Fruit fly (Drosophila melanogaster) whole organism, embryonic: Measurements from ENCODE around the gene Pvf3.
A peak's percentile ranks its signal among the peaks of the same experiment; 100 is the strongest.

Source experiments
- Antp ChIP-seq: fragments of 200-800 bp; sonication (Bioruptor generic); optimal IDR thresholded peaks from 3 replicates; lab custom pipeline; 2016; ENCODE audit warnings: missing biosample characterization, missing genetic modification characterization
- Bdp1 ChIP-seq: fragments of 200-800 bp; sonication (Bioruptor generic); optimal IDR thresholded peaks from 3 replicates; lab custom pipeline; 2016; ENCODE audit warnings: missing biosample characterization, missing genetic modification characterization
- CG10366 ChIP-seq: fragments of 200-800 bp; sonication (Bioruptor generic); IDR thresholded peaks from 2 replicates; pipeline ENCODE4 v1.3.6; 2022; ENCODE audit warnings: missing biosample characterization, missing genetic modification characterization
- CG10979 ChIP-seq: fragments of 200-800 bp; sonication (Bioruptor generic); optimal IDR thresholded peaks from 2 replicates; lab custom pipeline; 2018; ENCODE audit warnings: missing biosample characterization, mild to moderate bottlenecking, missing genetic modification characterization, moderate library complexity
- CG11085 ChIP-seq: fragments of 200-800 bp; sonication (Bioruptor generic); IDR thresholded peaks from 2 replicates; pipeline ENCODE4 v1.3.6; 2022; ENCODE audit warnings: missing biosample characterization, missing genetic modification characterization
- CG11456 ChIP-seq: fragments of 200-800 bp; sonication (Bioruptor generic); IDR thresholded peaks from 3 replicates; pipeline ENCODE4 v1.3.6; 2022; ENCODE audit warnings: missing biosample characterization, missing genetic modification characterization
- CG11723 ChIP-seq: fragments of 200-800 bp; sonication (Bioruptor generic); optimal IDR thresholded peaks from 2 replicates; lab custom pipeline; 2017; ENCODE audit warnings: missing biosample characterization, mild to moderate bottlenecking, missing genetic modification characterization
- CG13287 ChIP-seq: fragments of 200-800 bp; sonication (Bioruptor generic); IDR thresholded peaks from 2 replicates; pipeline ENCODE4 v1.3.6; 2022; ENCODE audit warnings: missing biosample characterization, missing genetic modification characterization; ENCODE audit not compliant: partially characterized antibody
- CG13296 ChIP-seq: fragments of 200-800 bp; sonication (Bioruptor generic); optimal IDR thresholded peaks from 3 replicates; lab custom pipeline; 2018; ENCODE audit warnings: missing biosample characterization, mild to moderate bottlenecking, missing genetic modification characterization
- CG15269 ChIP-seq: fragments of 200-800 bp; sonication (Bioruptor generic); optimal IDR thresholded peaks from 2 replicates; lab custom pipeline; 2018; ENCODE audit warnings: missing biosample characterization, mild to moderate bottlenecking, missing genetic modification characterization, moderate library complexity
- CG15479 ChIP-seq: fragments of 200-800 bp; sonication (Bioruptor generic); optimal IDR thresholded peaks from 3 replicates; lab custom pipeline; 2019; ENCODE audit warnings: missing biosample characterization, mild to moderate bottlenecking, missing genetic modification characterization, moderate library complexity
- CG16813 ChIP-seq: fragments of 200-800 bp; sonication (Bioruptor generic); IDR thresholded peaks from 3 replicates; pipeline ENCODE4 v1.3.6; 2022; ENCODE audit warnings: missing biosample characterization, missing genetic modification characterization; ENCODE audit not compliant: partially characterized antibody
- CG17568 ChIP-seq: fragments of 200-800 bp; sonication (Bioruptor generic); optimal IDR thresholded peaks from 2 replicates; lab custom pipeline; 2018; ENCODE audit warnings: missing biosample characterization, mild to moderate bottlenecking, missing genetic modification characterization, moderate library complexity
- CG17612 ChIP-seq: fragments of 200-800 bp; sonication (Bioruptor generic); IDR thresholded peaks from 2 replicates; pipeline ENCODE4 v1.3.6; 2022; ENCODE audit warnings: missing biosample characterization, missing genetic modification characterization
- CG17912 ChIP-seq: fragments of 200-800 bp; sonication (Bioruptor generic); optimal IDR thresholded peaks from 2 replicates; lab custom pipeline; 2018; ENCODE audit warnings: missing biosample characterization, mild to moderate bottlenecking, missing genetic modification characterization
- CG2116 ChIP-seq: fragments of 200-800 bp; sonication (Bioruptor generic); optimal IDR thresholded peaks from 3 replicates; lab custom pipeline; 2018; ENCODE audit warnings: missing biosample characterization, mild to moderate bottlenecking, missing genetic modification characterization
- CG2199 ChIP-seq: fragments of 200-800 bp; sonication (Bioruptor generic); IDR thresholded peaks from 3 replicates; pipeline ENCODE4 v1.3.6; 2022; ENCODE audit warnings: missing biosample characterization, missing genetic modification characterization
- CG2712 ChIP-seq: fragments of 200-800 bp; optimal IDR thresholded peaks from 3 replicates; lab custom pipeline; 2019; ENCODE audit warnings: missing biosample characterization, mild to moderate bottlenecking, missing genetic modification characterization, moderate library complexity
- CG2889 ChIP-seq: fragments of 200-800 bp; sonication (Bioruptor generic); IDR thresholded peaks from 3 replicates; pipeline ENCODE4 v1.3.6; 2022; ENCODE audit warnings: missing biosample characterization, missing genetic modification characterization
- CG5180 ChIP-seq: fragments of 200-800 bp; sonication (Bioruptor generic); optimal IDR thresholded peaks from 3 replicates; lab custom pipeline; 2017; ENCODE audit warnings: missing biosample characterization, missing genetic modification characterization, mild to moderate bottlenecking, moderate library complexity, missing genetic modification reagents
- CG6254 ChIP-seq: fragments of 200-800 bp; sonication (Bioruptor generic); optimal IDR thresholded peaks from 3 replicates; lab custom pipeline; 2017; ENCODE audit warnings: mild to moderate bottlenecking, missing biosample characterization, missing genetic modification reagents, missing genetic modification characterization
- CG8765 ChIP-seq: fragments of 200-800 bp; sonication (Bioruptor generic); IDR thresholded peaks from 2 replicates; pipeline ENCODE4 v1.3.6; 2022; ENCODE audit warnings: missing biosample characterization, missing genetic modification characterization
- CG9817 ChIP-seq: fragments of 200-800 bp; sonication (Bioruptor generic); optimal IDR thresholded peaks from 2 replicates; lab custom pipeline; 2018; ENCODE audit warnings: missing biosample characterization, mild to moderate bottlenecking, missing genetic modification characterization, moderate library complexity
- Dref ChIP-seq: fragments of 200-800 bp; sonication (Bioruptor generic); IDR thresholded peaks from 2 replicates; pipeline ENCODE4 v1.3.6; 2022; ENCODE audit warnings: missing biosample characterization, missing genetic modification characterization
- Ets65A ChIP-seq: fragments of 200-800 bp; sonication (Bioruptor generic); peaks from one replicate; lab custom pipeline; 2016; ENCODE audit warnings: missing biosample characterization, missing genetic modification characterization
- HLH54F ChIP-seq: fragments of 200-800 bp; sonication (Bioruptor generic); optimal IDR thresholded peaks from 3 replicates; lab custom pipeline; 2016; ENCODE audit warnings: missing biosample characterization, missing genetic modification characterization
- Hey ChIP-seq: fragments of 200-800 bp; sonication (Bioruptor generic); optimal IDR thresholded peaks from 3 replicates; lab custom pipeline; 2018; ENCODE audit warnings: missing biosample characterization, mild to moderate bottlenecking, missing genetic modification characterization
- Mrtf ChIP-seq: fragments of 200-800 bp; sonication (Bioruptor generic); IDR thresholded peaks from 3 replicates; pipeline ENCODE4 v1.3.6; 2022; ENCODE audit warnings: missing biosample characterization, missing genetic modification characterization
- NK7.1 ChIP-seq: fragments of 200-800 bp; sonication (Bioruptor generic); optimal IDR thresholded peaks from 3 replicates; lab custom pipeline; 2016; ENCODE audit warnings: missing biosample characterization, missing genetic modification characterization
- Poxn ChIP-seq: fragments of 200-800 bp; sonication (Bioruptor generic); IDR thresholded peaks from 2 replicates; pipeline ENCODE4 v1.3.6; 2022; ENCODE audit warnings: missing biosample characterization, missing genetic modification characterization
- Spps ChIP-seq: fragments of 200-800 bp; sonication (Bioruptor generic); optimal IDR thresholded peaks from 2 replicates; lab custom pipeline; 2018; ENCODE audit warnings: missing biosample characterization, mild to moderate bottlenecking, missing genetic modification characterization
- Tbp ChIP-seq: fragments of >200 bp; optimal IDR thresholded peaks from 2 replicates; lab custom pipeline; 2018; ENCODE audit warnings: missing biosample characterization, missing genetic modification characterization
- br ChIP-seq: fragments of >200 bp; optimal IDR thresholded peaks from 2 replicates; lab custom pipeline; 2017
- cas ChIP-seq: fragments of 200-800 bp; sonication (Bioruptor generic); IDR thresholded peaks from 2 replicates; pipeline ENCODE4 v1.3.6; 2022; ENCODE audit warnings: missing biosample characterization, missing genetic modification characterization
- chm ChIP-seq: fragments of 200-800 bp; sonication (Bioruptor generic); IDR thresholded peaks from 2 replicates; pipeline ENCODE4 v1.3.6; 2022; ENCODE audit warnings: missing biosample characterization, missing genetic modification characterization
- ci ChIP-seq: fragments of 200-800 bp; sonication (Bioruptor generic); IDR thresholded peaks from 3 replicates; pipeline ENCODE4 v1.3.6; 2022; ENCODE audit warnings: missing biosample characterization, missing genetic modification characterization
- disco-r ChIP-seq: fragments of 200-800 bp; sonication (Bioruptor generic); optimal IDR thresholded peaks from 2 replicates; lab custom pipeline; 2016; ENCODE audit warnings: missing biosample characterization, missing genetic modification characterization
- dpn ChIP-seq, 2 experiments: fragments of 200-800 bp; sonication (Bioruptor generic); optimal IDR thresholded peaks; 3 replicates each; lab custom pipeline; 2016; ENCODE audit warnings: missing biosample characterization in 2 of 2, missing genetic modification characterization in 2 of 2
- exex ChIP-seq: fragments of 200-800 bp; sonication (Bioruptor generic); optimal IDR thresholded peaks from 4 replicates; lab custom pipeline; 2018; ENCODE audit warnings: missing biosample characterization, mild to moderate bottlenecking, missing genetic modification characterization, moderate library complexity
- gt ChIP-seq: fragments of 200-800 bp; sonication (Bioruptor generic); IDR thresholded peaks from 2 replicates; pipeline ENCODE4 v1.3.6; 2022; ENCODE audit warnings: missing biosample characterization, missing genetic modification characterization
- ind ChIP-seq: fragments of 200-800 bp; sonication (Bioruptor generic); optimal IDR thresholded peaks from 3 replicates; lab custom pipeline; 2016; ENCODE audit warnings: missing biosample characterization, missing genetic modification characterization
- nerfin-2 ChIP-seq: fragments of 200-800 bp; sonication (Bioruptor generic); IDR thresholded peaks from 2 replicates; pipeline ENCODE4 v1.3.6; 2022; ENCODE audit warnings: missing biosample characterization, missing genetic modification characterization; ENCODE audit not compliant: partially characterized antibody
- nom ChIP-seq: fragments of 200-800 bp; sonication (Bioruptor generic); optimal IDR thresholded peaks from 2 replicates; lab custom pipeline; 2017; ENCODE audit warnings: missing biosample characterization, missing genetic modification characterization, mild to moderate bottlenecking, moderate library complexity, missing genetic modification reagents
- pb ChIP-seq: fragments of 200-800 bp; sonication (Bioruptor generic); optimal IDR thresholded peaks from 3 replicates; lab custom pipeline; 2016; ENCODE audit warnings: missing biosample characterization, missing genetic modification characterization
- peb ChIP-seq: fragments of 200-800 bp; sonication (Bioruptor generic); IDR thresholded peaks from 2 replicates; pipeline ENCODE4 v1.3.6; 2022; ENCODE audit warnings: missing biosample characterization, missing genetic modification characterization
- repo ChIP-seq: fragments of 200-800 bp; sonication (Bioruptor generic); optimal IDR thresholded peaks from 2 replicates; lab custom pipeline; 2016; ENCODE audit warnings: missing biosample characterization, missing genetic modification characterization
- seq ChIP-seq: fragments of 200-800 bp; sonication (Bioruptor generic); IDR thresholded peaks from 2 replicates; pipeline ENCODE4 v1.3.6; 2022; ENCODE audit warnings: missing biosample characterization, missing genetic modification characterization
- ssp ChIP-seq: fragments of 200-800 bp; sonication (Bioruptor generic); IDR thresholded peaks from 2 replicates; pipeline ENCODE4 v1.3.6; 2022; ENCODE audit warnings: missing biosample characterization, missing genetic modification characterization
- tup ChIP-seq: fragments of 200-800 bp; sonication (Bioruptor generic); optimal IDR thresholded peaks from 2 replicates; lab custom pipeline; 2016; ENCODE audit warnings: missing biosample characterization, mild to moderate bottlenecking, missing genetic modification characterization, moderate library complexity
- usp ChIP-seq: fragments of >200 bp; optimal IDR thresholded peaks from 2 replicates; lab custom pipeline; 2017; ENCODE audit warnings: missing biosample characterization, missing genetic modification characterization
- zen ChIP-seq: fragments of 200-800 bp; sonication (Bioruptor generic); optimal IDR thresholded peaks from 3 replicates; lab custom pipeline; 2018; ENCODE audit warnings: missing biosample characterization, mild to moderate bottlenecking, missing genetic modification characterization, moderate library complexity
- zfh1 ChIP-seq: fragments of 200-800 bp; sonication (Bioruptor generic); IDR thresholded peaks from 3 replicates; pipeline ENCODE4 v1.3.6; 2022; ENCODE audit warnings: missing biosample characterization, missing genetic modification characterization

The Pvf3 gene

DNA sequence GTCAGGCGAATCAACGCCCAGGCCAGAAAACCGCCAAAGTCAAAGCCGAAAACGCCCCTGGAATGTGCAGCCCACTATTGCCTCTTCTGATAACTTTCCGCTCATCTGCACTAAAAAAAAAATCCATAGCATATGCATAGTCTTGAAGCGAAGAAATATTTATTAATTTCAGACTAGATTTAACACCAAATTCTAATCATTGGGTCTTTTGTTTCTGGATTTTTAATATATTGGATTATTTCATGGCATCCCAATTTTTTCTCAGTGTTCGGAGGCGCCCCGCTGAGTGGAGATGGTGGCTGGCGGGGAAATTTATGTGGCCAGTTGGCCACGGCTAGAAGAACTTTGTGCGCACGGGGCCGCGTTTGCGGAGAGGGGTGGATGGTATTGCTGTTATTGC is 22.4 kb downstream of the Pvf3 start (continued):
- TF ChIP-seq dpn (GFP tag; optimal IDR thresholded peaks at IDR 0.05; lab: Kevin White, UChicago) (peak; percentile 72 to 74), ssp (GFP tag; lab: Robert Waterston, UW) (no peak; the same call in none of the 2 replicates), CG11456 (GFP tag; lab: Robert Waterston, UW) (peak; percentile 71; the same call in 1 of the 3 replicates), NK7.1 (GFP tag; lab: Kevin White, UChicago) (peak; percentile 75), repo (GFP tag; lab: Kevin White, UChicago) (peak; percentile 61), gt (GFP tag; lab: Robert Waterston, UW) (peak; percentile 33; the same call in 1 of the 2 replicates), chm (GFP tag; lab: Robert Waterston, UW) (no peak), peb (GFP tag; lab: Robert Waterston, UW) (peak; percentile 62), CG16813 (GFP tag; lab: Robert Waterston, UW) (no peak), CG10979 (tag; lab: Kevin White, UChicago) (peak; percentile 84), CG13287 (GFP tag; lab: Robert Waterston, UW) (no peak), CG17912 (no peak), CG2712 (tag; lab: Kevin White, UChicago) (peak; percentile 77), CG17612 (no peak), CG17568 (GFP tag; lab: Kevin White, UChicago) (peak; percentile 35), pb (GFP tag; lab: Kevin White, UChicago) (peak; percentile 51), nom (GFP tag; lab: Kevin White, UChicago) (no peak), cas (no peak), CG2889 (GFP tag; lab: Robert Waterston, UW) (peak; percentile 53; the same call in 1 of the 3 replicates), br (lab: Kevin White, UChicago) (no peak), seq (GFP tag; lab: Robert Waterston, UW) (peak; percentile 60), Bdp1 (GFP tag; lab: Kevin White, UChicago) (peak; percentile 65), CG10366 (peak; percentile 79), CG5180 (GFP tag; lab: Kevin White, UChicago) (peak; percentile 17), CG6254 (peak; percentile 23), CG15479 (no peak), Spps (tag; lab: Kevin White, UChicago) (peak; percentile 6), Dref (GFP tag; lab: Robert Waterston, UW) (no peak), CG11085 (peak; percentile 49; the same call in 1 of the 2 replicates), Mrtf (peak; percentile 72), CG9817 (tag; lab: Kevin White, UChicago) (peak; percentile 28), CG2116 (GFP tag; lab: Kevin White, UChicago) (peak; percentile 39), disco-r (GFP tag; lab: Kevin White, UChicago) (peak; percentile 55), Ets65A (GFP tag; lab: Kevin White, UChicago) (peak; percentile 97), Tbp (GFP tag; lab: Kevin White, UChicago) (no peak), zfh1 (GFP tag; lab: Robert Waterston, UW) (peak; percentile 86), HLH54F (GFP tag; lab: Kevin White, UChicago) (peak; percentile 60), usp (no peak), nerfin-2 (GFP tag; lab: Robert Waterston, UW) (no peak), Antp (GFP tag; lab: Kevin White, UChicago) (peak; percentile 67), exex (tag; lab: Kevin White, UChicago) (no peak), CG2199 (GFP tag; lab: Robert Waterston, UW) (peak; percentile 72; the same call in 1 of the 3 replicates), zen (tag; lab: Kevin White, UChicago) (peak; percentile 45), CG13296 (no peak), Poxn (no peak), CG11723 (GFP tag; lab: Kevin White, UChicago) (peak; percentile 55), CG8765 (GFP tag; lab: Robert Waterston, UW) (peak; percentile 62; the same call in 1 of the 2 replicates), ci (GFP tag; lab: Robert Waterston, UW) (peak; percentile 91), ind (GFP tag; lab: Kevin White, UChicago) (peak; percentile 58), CG15269 (tag; lab: Kevin White, UChicago) (peak; percentile 70), Hey (no peak), tup (GFP tag; lab: Kevin White, UChicago) (peak; percentile 1)
